Fruit fly (Drosophila melanogaster): ENCODE results near the gene CG15282.
A peak's percentile ranks its signal among the peaks of the same experiment; 100 is the strongest.

CG15282 gene

DNA sequence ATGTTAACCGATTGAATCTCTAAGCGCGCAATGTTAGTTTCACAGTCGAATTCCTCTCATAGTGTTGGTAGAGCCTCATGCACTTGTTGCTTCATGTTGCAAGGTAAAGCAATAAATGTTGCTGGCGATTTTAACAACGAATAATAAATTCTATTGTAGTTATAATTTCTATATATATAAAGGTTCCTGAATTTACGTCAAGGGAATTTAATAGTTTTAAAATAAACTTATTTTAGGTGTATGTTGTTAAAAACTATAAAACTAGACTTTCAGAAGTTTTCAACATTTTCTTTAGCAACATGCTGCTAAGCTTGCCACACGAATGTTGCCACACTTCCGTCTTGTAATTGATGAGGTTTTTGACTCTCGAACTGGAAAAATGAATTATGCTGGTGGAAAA, 22.0 kb upstream of the CG15282 start:
- TF ChIP-seq CG12605 (GFP tag; IDR thresholded peaks at IDR 0.05) (0 out of 2 replicates have a peak, but pooled peaks have one; percentile 21), CG8301 (tag; optimal IDR thresholded peaks at IDR 0.05) (no peak)

DNA sequence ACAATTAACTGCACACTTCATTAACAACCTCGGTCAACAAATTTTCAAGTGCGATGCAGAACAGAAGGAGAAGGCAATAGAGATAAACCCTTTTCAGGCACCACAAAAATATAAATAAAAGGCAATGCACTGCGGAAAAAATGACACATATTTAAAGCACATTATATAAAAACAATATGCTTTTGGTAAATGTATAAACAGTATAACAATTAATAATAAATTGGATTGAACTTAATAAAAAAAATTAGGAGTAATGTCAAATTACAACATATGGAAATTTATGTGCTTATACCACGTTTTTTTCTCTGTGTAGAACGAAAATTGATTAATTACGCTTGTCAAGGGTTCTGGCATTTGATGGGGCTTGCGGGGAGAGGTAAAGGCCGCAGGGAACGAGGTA, 21.5 kb upstream of the CG15282 start:
- TF ChIP-seq CG8159 (tag; optimal IDR thresholded peaks at IDR 0.05) (no peak), CG9948 (tag; optimal IDR thresholded peaks at IDR 0.05) (no peak), EcR (GFP tag; optimal IDR thresholded peaks at IDR 0.05) (no peak), CG12605 (GFP tag; IDR thresholded peaks at IDR 0.05) (no peak), Snoo (tag; optimal IDR thresholded peaks at IDR 0.05) (no peak), CG4496 (GFP tag; IDR thresholded peaks at IDR 0.05) (no peak), CG32121 (GFP tag; IDR thresholded peaks at IDR 0.05) (no peak)

DNA sequence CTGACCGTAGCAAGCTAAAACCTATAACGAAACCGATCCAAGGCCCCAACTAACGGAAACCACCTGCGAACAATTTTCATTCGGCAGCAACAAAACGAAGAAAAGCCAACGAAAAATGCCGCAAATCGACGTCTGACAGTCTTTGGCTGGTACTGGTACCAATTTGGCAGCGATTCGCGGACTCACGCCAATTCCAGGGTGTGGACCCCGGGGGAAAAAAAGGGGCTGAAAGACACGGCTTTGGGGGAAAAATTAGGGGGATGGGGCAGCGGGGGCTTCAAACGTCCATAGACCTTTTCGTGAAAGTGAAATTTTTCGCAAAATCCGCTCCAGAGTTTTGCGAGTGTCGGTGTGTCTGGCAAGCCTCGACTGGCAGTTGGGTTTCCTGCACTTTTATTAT, 18.7 kb upstream of the CG15282 start:
- TF ChIP-seq Ets98B (GFP tag; IDR thresholded peaks at IDR 0.05) (peak; percentile 13; the same call in 1 of the 2 replicates), CG4496 (GFP tag; IDR thresholded peaks at IDR 0.05) (peak; percentile 56; the same call in 1 of the 3 replicates), rn (GFP tag; IDR thresholded peaks at IDR 0.05) (no peak), fd96Ca (GFP tag; IDR thresholded peaks at IDR 0.05) (0 out of 3 replicates have a peak, but pooled peaks have one; percentile 24)

DNA sequence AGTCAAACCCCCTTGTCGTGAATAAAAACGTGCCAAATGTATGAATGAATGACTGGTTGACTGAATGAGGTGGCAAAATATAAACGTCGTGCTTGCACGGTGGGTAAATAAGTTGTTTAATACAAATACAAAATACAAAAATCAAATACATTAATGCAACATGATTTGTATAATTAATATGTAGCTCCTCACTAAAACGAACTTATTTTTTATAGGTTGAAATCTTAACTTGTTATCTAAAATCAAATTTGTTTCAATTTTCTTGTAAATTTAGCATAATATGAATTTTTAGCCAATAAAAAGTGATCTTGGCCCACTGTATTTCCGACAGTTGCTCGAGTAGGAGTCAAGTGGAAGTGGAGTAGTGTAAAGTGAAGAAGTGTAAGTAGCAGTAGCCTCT, 14.3 kb upstream of the CG15282 start:
- TF ChIP-seq Pif1B (GFP tag; optimal IDR thresholded peaks at IDR 0.05) (peak; percentile 5), CG12605 (GFP tag; IDR thresholded peaks at IDR 0.05) (no peak; the same call in 1 of the 2 replicates), CG8159 (tag; optimal IDR thresholded peaks at IDR 0.05) (peak; percentile 22), CG17806 (tag; optimal IDR thresholded peaks at IDR 0.05) (peak; percentile 4), EcR (GFP tag; optimal IDR thresholded peaks at IDR 0.05) (no peak), CG34367 (tag; optimal IDR thresholded peaks at IDR 0.05) (no peak), Ets98B (GFP tag; IDR thresholded peaks at IDR 0.05) (no peak), CG9948 (tag; optimal IDR thresholded peaks at IDR 0.05) (peak; percentile 2), CG8301 (tag; optimal IDR thresholded peaks at IDR 0.05) (peak; percentile 42), CG14655 (GFP tag; optimal IDR thresholded peaks at IDR 0.05) (peak; percentile 16), Pif1A (GFP tag; optimal IDR thresholded peaks at IDR 0.05) (peak; percentile 27), CG4496 (GFP tag; IDR thresholded peaks at IDR 0.05) (no peak), CG15710 (tag; optimal IDR thresholded peaks at IDR 0.05) (peak; percentile 15)

DNA sequence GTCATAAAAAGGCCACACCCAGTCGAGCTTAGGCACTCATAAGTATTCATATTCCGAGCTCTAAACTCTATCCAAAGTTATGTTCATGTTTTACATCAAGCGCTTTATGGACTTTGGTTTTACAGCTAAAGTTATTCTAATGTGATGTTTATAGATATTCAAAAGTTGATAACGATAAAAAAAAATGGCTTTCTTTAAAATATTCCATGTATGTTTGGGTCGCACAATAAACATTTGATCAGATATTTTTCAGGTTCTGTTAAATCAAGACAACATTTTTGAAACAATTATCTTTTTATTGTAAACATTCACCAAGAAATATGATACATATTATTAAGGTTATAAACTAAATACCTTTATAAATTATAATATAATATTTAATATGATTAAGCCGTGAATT, 13.3 kb upstream of the CG15282 start:
- TF ChIP-seq CG8159 (tag; optimal IDR thresholded peaks at IDR 0.05) (no peak), CG14655 (GFP tag; optimal IDR thresholded peaks at IDR 0.05) (no peak), CG17806 (tag; optimal IDR thresholded peaks at IDR 0.05) (no peak), CG34367 (tag; optimal IDR thresholded peaks at IDR 0.05) (no peak), CG10348 (GFP tag; IDR thresholded peaks at IDR 0.05) (no peak), CG8301 (tag; optimal IDR thresholded peaks at IDR 0.05) (no peak), Snoo (tag; optimal IDR thresholded peaks at IDR 0.05) (no peak), fd96Ca (GFP tag; IDR thresholded peaks at IDR 0.05) (no peak), Pif1B (GFP tag; optimal IDR thresholded peaks at IDR 0.05) (no peak), CG13204 (GFP tag; optimal IDR thresholded peaks at IDR 0.05) (no peak), D1 (tag; optimal IDR thresholded peaks at IDR 0.05) (no peak), CG32121 (GFP tag; IDR thresholded peaks at IDR 0.05) (no peak), Ets98B (GFP tag; IDR thresholded peaks at IDR 0.05) (no peak), CG9948 (tag; optimal IDR thresholded peaks at IDR 0.05) (no peak), rn (GFP tag; IDR thresholded peaks at IDR 0.05) (no peak), EcR (GFP tag; optimal IDR thresholded peaks at IDR 0.05) (no peak), gl (tag; optimal IDR thresholded peaks at IDR 0.05) (no peak)

DNA sequence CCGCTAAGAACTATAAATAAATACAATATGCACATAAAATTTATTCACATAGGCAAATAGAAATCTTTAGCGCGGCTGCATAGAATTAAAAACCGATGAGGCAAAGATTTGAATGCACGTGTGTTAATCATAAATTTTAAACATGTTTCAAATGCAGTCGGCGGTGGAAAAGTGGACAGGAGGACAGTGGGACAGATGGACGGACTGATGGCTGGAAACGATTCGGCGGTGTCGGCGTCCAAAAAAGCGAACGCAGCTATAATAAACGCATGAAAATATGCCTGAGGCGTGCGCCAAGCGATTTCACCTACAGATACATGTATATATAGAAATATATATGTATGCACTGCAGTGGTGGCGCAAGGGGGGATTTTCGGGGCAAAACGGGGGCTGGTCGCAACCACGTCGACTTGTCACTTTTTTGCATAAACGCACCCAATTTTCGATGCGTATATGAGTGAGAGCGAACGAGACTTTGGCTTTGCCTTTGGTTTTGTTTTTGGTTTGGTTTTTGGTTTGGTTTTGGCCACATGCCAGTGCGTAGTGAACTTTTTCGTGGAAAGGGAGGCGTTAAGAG, 12.7 kb upstream of the CG15282 start:
- TF ChIP-seq fd96Ca (GFP tag; IDR thresholded peaks at IDR 0.05), result no peak
- 0 out of 3 replicates have a peak, but pooled peaks have one; percentile 27 for TF ChIP-seq CG4496 (GFP tag; IDR thresholded peaks at IDR 0.05)
- TF ChIP-seq CG32121 (GFP tag; IDR thresholded peaks at IDR 0.05), result peak; percentile 74
- no peak for TF ChIP-seq CG13204 (GFP tag; optimal IDR thresholded peaks at IDR 0.05)
- no peak for TF ChIP-seq D1 (tag; optimal IDR thresholded peaks at IDR 0.05)
- TF ChIP-seq CG8301 (tag; optimal IDR thresholded peaks at IDR 0.05), result no peak
- TF ChIP-seq Pif1B (GFP tag; optimal IDR thresholded peaks at IDR 0.05), result no peak
- no peak for TF ChIP-seq EcR (GFP tag; optimal IDR thresholded peaks at IDR 0.05)
- TF ChIP-seq CG15710 (tag; optimal IDR thresholded peaks at IDR 0.05), result no peak
- no peak for TF ChIP-seq CG9948 (tag; optimal IDR thresholded peaks at IDR 0.05)
- TF ChIP-seq Ets98B (GFP tag; IDR thresholded peaks at IDR 0.05), result peak; percentile 20; the same call in 1 of the 2 replicates

dm6 chr2L:14701495-14701894, 10.8 kb upstream of the CG15282 start:
- TF ChIP-seq CG13204 (GFP tag; optimal IDR thresholded peaks at IDR 0.05) (no peak), CG9948 (tag; optimal IDR thresholded peaks at IDR 0.05) (no peak), CG4496 (GFP tag; IDR thresholded peaks at IDR 0.05) (no peak), CG10348 (GFP tag; IDR thresholded peaks at IDR 0.05) (peak; percentile 60), fd96Ca (GFP tag; IDR thresholded peaks at IDR 0.05) (no peak), CG15710 (tag; optimal IDR thresholded peaks at IDR 0.05) (no peak), CG34367 (tag; optimal IDR thresholded peaks at IDR 0.05) (no peak), gl (tag; optimal IDR thresholded peaks at IDR 0.05) (no peak), Pif1A (GFP tag; optimal IDR thresholded peaks at IDR 0.05) (peak; percentile 55), D1 (tag; optimal IDR thresholded peaks at IDR 0.05) (no peak), Pif1B (GFP tag; optimal IDR thresholded peaks at IDR 0.05) (no peak), CG12605 (GFP tag; IDR thresholded peaks at IDR 0.05) (peak; percentile 65), CG17806 (tag; optimal IDR thresholded peaks at IDR 0.05) (no peak)

Data from whole organism, pupa.